Fruit fly (Drosophila melanogaster) whole organism, prepupa: Measurements from ENCODE around the gene bdl.

Experiments used
- Blimp-1 ChIP-seq: fragments of 200-800 bp; sonication (Bioruptor generic); optimal IDR thresholded peaks from 3 replicates; lab custom pipeline; 2017; ENCODE audit warnings: missing biosample characterization, missing genetic modification characterization, mild to moderate bottlenecking, moderate library complexity, missing genetic modification reagents
- CG15336 ChIP-seq: fragments of 200-800 bp; sonication (Bioruptor generic); IDR thresholded peaks from 2 replicates; pipeline ENCODE4 v1.3.6; 2022; ENCODE audit warnings: missing biosample characterization, missing genetic modification characterization
- CG16779 ChIP-seq: fragments of 200-800 bp; sonication (Bioruptor generic); optimal IDR thresholded peaks from 3 replicates; lab custom pipeline; 2017; ENCODE audit warnings: missing biosample characterization, mild to moderate bottlenecking, missing genetic modification characterization
- CG3032 ChIP-seq: fragments of 200-800 bp; optimal IDR thresholded peaks from 2 replicates; lab custom pipeline; 2019; ENCODE audit warnings: missing biosample characterization, mild to moderate bottlenecking, missing genetic modification characterization, moderate library complexity
- CG6854 ChIP-seq: fragments of 200-800 bp; sonication (Bioruptor generic); optimal IDR thresholded peaks from 2 replicates; lab custom pipeline; 2017; ENCODE audit warnings: missing biosample characterization, mild to moderate bottlenecking, missing genetic modification characterization
- Gug ChIP-seq: fragments of 200-800 bp; sonication (Bioruptor generic); IDR thresholded peaks from 2 replicates; pipeline ENCODE4 v1.3.6; 2022; ENCODE audit warnings: missing biosample characterization, missing genetic modification characterization
- Hr38 ChIP-seq: sonication (Bioruptor generic); optimal IDR thresholded peaks from 2 replicates; lab custom pipeline; 2016; ENCODE audit warnings: missing biosample characterization, missing genetic modification characterization
- Smox ChIP-seq: fragments of 200-800 bp; sonication (Bioruptor generic); optimal IDR thresholded peaks from 3 replicates; lab custom pipeline; 2016; ENCODE audit warnings: missing biosample characterization, missing genetic modification characterization
- dac ChIP-seq: fragments of 200-800 bp; sonication (Bioruptor generic); optimal IDR thresholded peaks from 2 replicates; lab custom pipeline; 2017; ENCODE audit warnings: missing biosample characterization, mild to moderate bottlenecking, missing genetic modification characterization
- eg ChIP-seq: fragments of 200-800 bp; sonication (Bioruptor generic); IDR thresholded peaks from 3 replicates; pipeline ENCODE4 v1.3.6; 2022; ENCODE audit warnings: missing biosample characterization, missing genetic modification characterization

DNA sequence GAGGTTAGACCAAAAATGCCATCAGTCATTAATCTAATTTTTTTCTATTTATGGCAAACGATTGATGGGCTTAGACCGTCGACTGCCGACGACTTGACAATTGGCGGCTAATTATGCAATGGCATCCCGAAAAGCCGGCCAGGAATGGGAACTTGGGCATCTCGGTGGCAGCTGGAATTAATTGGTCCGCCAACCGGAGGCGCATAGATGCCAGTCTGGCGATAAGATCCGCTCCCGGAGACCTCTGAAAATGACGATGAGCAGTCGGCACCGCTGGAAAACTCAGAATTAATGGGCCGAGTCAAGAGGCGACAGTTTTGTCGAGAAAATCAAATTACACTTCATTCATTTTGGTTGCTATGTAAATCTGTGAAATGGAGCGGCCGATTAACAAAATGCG, 28.3 kb downstream of the bdl start, which contains the start of gene CG15429:
- no peak for TF ChIP-seq dac
- no peak for TF ChIP-seq CG16779 (tag; lab: Kevin White, UChicago)
- TF ChIP-seq CG3032 = no peak
- TF ChIP-seq Gug = no peak
- TF ChIP-seq Blimp-1 = no peak
- TF ChIP-seq Smox (GFP tag; lab: Kevin White, UChicago) = no peak
- no peak for TF ChIP-seq Hr38 (GFP tag; lab: Kevin White, UChicago)
- TF ChIP-seq eg = no peak
- TF ChIP-seq CG15336 (GFP tag; lab: Robert Waterston, UW) = no peak
- TF ChIP-seq CG6854 (GFP tag; lab: Kevin White, UChicago) = no peak
